Worm (Caenorhabditis elegans) whole organism, mixed stage, embryonic: ENCODE measurements around the gene srt-68.

Experiments used
- M03D4.4 ChIP-seq: sonication (generic microtip); optimal IDR thresholded peaks from 2 replicates; lab custom pipeline; 2017; ENCODE audit warnings: mild to moderate bottlenecking, missing genetic modification characterization, missing compliant biosample characterization
- blmp-1 ChIP-seq: fragments of 150-350 bp; optimal IDR thresholded peaks from 2 replicates; lab custom pipeline; 2014; ENCODE audit warnings: missing biosample characterization, missing genetic modification characterization
- ceh-39 ChIP-seq: fragments of 150-350 bp; optimal IDR thresholded peaks from 2 replicates; lab custom pipeline; 2014; ENCODE audit warnings: missing biosample characterization, missing genetic modification characterization
- ceh-43 ChIP-seq: fragments of 200-800 bp; sonication (Bioruptor generic); optimal IDR thresholded peaks from 2 replicates; lab custom pipeline; 2018; ENCODE audit warnings: mild to moderate bottlenecking, missing genetic modification characterization, moderate library complexity, missing compliant biosample characterization
- ceh-83 ChIP-seq: fragments of 200-800 bp; sonication (Bioruptor generic); optimal IDR thresholded peaks from 2 replicates; lab custom pipeline; 2018; ENCODE audit warnings: mild to moderate bottlenecking, missing genetic modification characterization, missing compliant biosample characterization
- ces-1 ChIP-seq: fragments of 150-350 bp; optimal IDR thresholded peaks from 2 replicates; lab custom pipeline; 2014; ENCODE audit warnings: missing biosample characterization, missing genetic modification reagents, missing genetic modification characterization
- cnd-1 ChIP-seq: fragments of 200-800 bp; sonication (Bioruptor generic); optimal IDR thresholded peaks from 2 replicates; lab custom pipeline; 2018; ENCODE audit warnings: mild to moderate bottlenecking, missing genetic modification characterization, missing compliant biosample characterization
- drap-1 ChIP-seq: fragments of 200-800 bp; sonication (Bioruptor generic); optimal IDR thresholded peaks from 3 replicates; lab custom pipeline; 2018; ENCODE audit warnings: mild to moderate bottlenecking, missing genetic modification characterization, missing compliant biosample characterization
- elt-1 ChIP-seq: sonication (generic microtip); optimal IDR thresholded peaks from 2 replicates; lab custom pipeline; 2017; ENCODE audit warnings: missing genetic modification characterization, mild to moderate bottlenecking, missing compliant biosample characterization, antibody characterized with exemption, moderate library complexity, borderline replicate concordance; ENCODE audit not compliant: insufficient read depth
- elt-3 ChIP-seq: fragments of 150-350 bp; optimal IDR thresholded peaks from 2 replicates; lab custom pipeline; 2014; ENCODE audit warnings: missing biosample characterization, missing genetic modification characterization
- flh-1 ChIP-seq: fragments of 200-800 bp; sonication (Bioruptor generic); optimal IDR thresholded peaks from 2 replicates; lab custom pipeline; 2018; ENCODE audit warnings: mild to moderate bottlenecking, missing genetic modification characterization, moderate library complexity, missing compliant biosample characterization
- ham-2 ChIP-seq: fragments of 200-800 bp; sonication (Bioruptor generic); optimal IDR thresholded peaks from 2 replicates; lab custom pipeline; 2018; ENCODE audit warnings: mild to moderate bottlenecking, missing genetic modification characterization, missing compliant biosample characterization
- hlh-1 ChIP-seq: fragments of 150-350 bp; optimal IDR thresholded peaks from 2 replicates; lab custom pipeline; 2014; ENCODE audit warnings: missing biosample characterization, missing genetic modification reagents, missing genetic modification characterization
- lin-13 ChIP-seq: fragments of 150-350 bp; optimal IDR thresholded peaks from 2 replicates; lab custom pipeline; 2014; ENCODE audit warnings: missing biosample characterization, missing genetic modification characterization
- lsy-2 ChIP-seq: fragments of 150-350 bp; optimal IDR thresholded peaks from 2 replicates; lab custom pipeline; 2014; ENCODE audit warnings: missing biosample characterization, missing genetic modification characterization
- mep-1 ChIP-seq: fragments of 150-350 bp; optimal IDR thresholded peaks from 2 replicates; lab custom pipeline; 2017; ENCODE audit warnings: missing biosample characterization, missing genetic modification reagents, missing genetic modification characterization, inconsistent platforms
- mls-2 ChIP-seq: sonication (generic microtip); optimal IDR thresholded peaks from 2 replicates; lab custom pipeline; 2016; ENCODE audit warnings: mild to moderate bottlenecking, missing genetic modification characterization, moderate library complexity, missing compliant biosample characterization
- nhr-12 ChIP-seq: fragments of 150-350 bp; optimal IDR thresholded peaks from 2 replicates; lab custom pipeline; 2014; ENCODE audit warnings: missing biosample characterization, missing genetic modification characterization
- nhr-237 ChIP-seq: fragments of 150-350 bp; optimal IDR thresholded peaks from 2 replicates; lab custom pipeline; 2014; ENCODE audit warnings: missing biosample characterization, missing genetic modification characterization
- nhr-28 ChIP-seq: fragments of 150-350 bp; optimal IDR thresholded peaks from 2 replicates; lab custom pipeline; 2014; ENCODE audit warnings: missing biosample characterization, missing genetic modification characterization
- pha-4 ChIP-seq: fragments of 150-350 bp; optimal IDR thresholded peaks from 2 replicates; lab custom pipeline; 2018; ENCODE audit warnings: missing biosample characterization, missing genetic modification reagents, missing genetic modification characterization
- snpc-4 ChIP-seq: fragments of 150-350 bp; optimal IDR thresholded peaks from 2 replicates; lab custom pipeline; 2014; ENCODE audit warnings: missing biosample characterization, missing genetic modification characterization
- tbx-8 ChIP-seq: fragments of 200-800 bp; sonication (Bioruptor generic); optimal IDR thresholded peaks from 2 replicates; lab custom pipeline; 2018; ENCODE audit warnings: mild to moderate bottlenecking, missing genetic modification characterization, moderate library complexity, missing compliant biosample characterization
- unc-62 ChIP-seq: fragments of 150-350 bp; optimal IDR thresholded peaks from 2 replicates; lab custom pipeline; 2014; ENCODE audit warnings: missing biosample characterization, missing genetic modification reagents, missing genetic modification characterization
- zip-8 ChIP-seq: fragments of 150-350 bp; optimal IDR thresholded peaks from 2 replicates; lab custom pipeline; 2014; ENCODE audit warnings: missing biosample characterization, missing genetic modification characterization
- ztf-11 ChIP-seq: fragments of 150-350 bp; optimal IDR thresholded peaks from 2 replicates; lab custom pipeline; 2014; ENCODE audit warnings: missing biosample characterization, missing genetic modification characterization

The srt-68 gene

DNA sequence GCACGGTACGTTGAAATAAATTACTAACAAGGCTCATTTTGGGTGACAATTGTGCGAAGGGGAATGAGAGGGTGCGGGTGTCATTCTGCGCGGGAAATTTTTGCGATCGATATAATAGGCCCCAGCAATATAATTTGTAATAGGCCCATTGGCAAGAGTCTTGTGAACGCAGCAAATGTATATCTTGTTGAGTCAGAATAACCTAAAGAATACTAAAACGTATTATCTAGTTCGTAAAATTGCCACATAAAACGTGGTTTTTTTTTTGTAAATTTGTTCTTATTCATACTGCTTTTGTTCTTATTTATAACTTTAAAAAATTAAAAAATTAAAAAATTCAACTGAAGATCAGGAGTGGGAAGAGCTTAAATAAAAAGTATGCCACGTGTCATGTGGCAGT is 12.5 kb downstream of the srt-68 start, which contains the start of gene C52A10.3:
Gene C52A10.3 (minus strand): TSS at position 101 of the 400 bp plus-strand sequence.
- TF ChIP-seq ceh-39 (tag; lab: Kevin White, UChicago): peak; percentile 28
- TF ChIP-seq mep-1 (tag; lab: Kevin White, UChicago): no peak
- TF ChIP-seq mls-2: no peak
- TF ChIP-seq hlh-1 (tag; lab: Kevin White, UChicago): no peak
- TF ChIP-seq nhr-237 (tag; lab: Kevin White, UChicago): no peak
- TF ChIP-seq zip-8: no peak
- TF ChIP-seq, all 35 proteins: peak for 1

DNA sequence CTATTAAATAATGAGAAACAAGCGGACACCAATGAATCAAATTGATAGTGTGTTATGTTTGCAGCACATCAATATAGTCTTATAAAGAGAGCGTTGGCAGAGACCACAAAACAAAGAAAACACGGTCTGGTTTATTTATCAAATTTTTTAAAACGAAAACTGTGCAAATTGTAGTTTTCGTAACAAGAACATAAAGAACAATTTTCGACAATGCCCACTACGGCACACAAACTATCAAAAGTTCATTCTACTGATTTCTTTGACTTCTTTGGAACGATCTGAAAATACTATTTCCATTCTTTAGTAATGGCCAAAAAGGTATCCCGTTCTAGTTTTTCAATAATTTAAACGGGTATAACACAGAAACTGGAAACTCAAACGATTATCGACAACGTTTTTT is 14.8 kb downstream of the srt-68 start, which contains the start of gene cest-35.2:
Gene cest-35.2 (minus strand): TSS at position 101 of the 400 bp plus-strand sequence.
- TF ChIP-seq M03D4.4 (no peak), elt-3 (tag; lab: Kevin White, UChicago) (no peak), ceh-83 (GFP tag; lab: Kevin White, UChicago) (no peak), elt-1 (no peak), unc-62 (GFP tag; lab: Kevin White, UChicago) (no peak), pha-4 (tag; lab: Kevin White, UChicago) (no peak), flh-1 (GFP tag; lab: Kevin White, UChicago) (no peak), ztf-11 (tag; lab: Kevin White, UChicago) (no peak), lin-13 (no peak), tbx-8 (GFP tag; lab: Kevin White, UChicago) (no peak), drap-1 (no peak), hlh-1 (tag; lab: Kevin White, UChicago) (no peak), ceh-43 (GFP tag; lab: Kevin White, UChicago) (no peak), nhr-237 (tag; lab: Kevin White, UChicago) (no peak), ham-2 (no peak), ces-1 (GFP tag; lab: Kevin White, UChicago) (no peak), blmp-1 (tag; lab: Kevin White, UChicago) (no peak), snpc-4 (tag; lab: Kevin White, UChicago) (no peak), zip-8 (no peak)

DNA sequence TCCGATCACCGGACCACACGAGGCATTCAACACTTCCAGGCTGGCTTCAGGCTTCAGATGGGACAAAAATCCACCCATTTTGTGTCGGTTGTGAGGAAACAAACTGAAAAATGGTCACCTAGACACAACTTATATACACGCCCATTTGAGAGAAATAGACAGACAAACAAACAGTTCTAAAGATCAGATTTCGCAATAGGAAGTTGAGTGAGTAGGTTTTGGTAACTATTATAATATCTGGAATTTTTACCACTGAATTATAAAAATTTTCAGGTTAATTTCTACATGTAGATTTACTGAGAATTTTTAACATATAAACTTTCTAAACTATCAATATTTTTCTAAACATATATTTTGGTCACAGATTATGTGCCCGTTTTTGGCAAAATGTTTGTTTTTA is 18.1 kb downstream of the srt-68 start, which contains the start of gene cest-32:
Gene cest-32 (minus strand): TSS at position 115 of the 400 bp plus-strand sequence.
- no peak for TF ChIP-seq ztf-11 (tag; lab: Kevin White, UChicago)

DNA sequence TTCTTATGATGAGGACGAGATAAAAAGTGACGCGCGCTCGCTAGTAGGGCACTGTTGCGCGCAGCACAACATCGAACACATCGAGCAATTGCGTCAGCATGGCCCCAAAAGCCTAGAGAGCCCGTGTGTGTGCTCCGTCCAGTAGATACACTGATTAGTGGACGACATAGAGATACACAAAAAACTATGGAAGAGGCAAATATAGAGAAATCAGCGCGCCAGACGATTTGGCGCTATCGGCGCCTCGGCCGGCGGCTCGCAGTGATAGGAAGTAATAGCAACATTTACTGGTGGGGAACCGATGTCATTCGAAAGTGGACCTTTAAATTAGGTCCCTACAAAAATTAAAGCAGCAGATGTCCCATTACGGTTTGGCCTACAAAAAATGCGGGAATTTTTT is 23.4 kb downstream of the srt-68 start:
- no peak for TF ChIP-seq cnd-1 (tag; lab: Kevin White, UChicago)
- TF ChIP-seq elt-3 (tag; lab: Kevin White, UChicago): no peak
- no peak for TF ChIP-seq ham-2
- TF ChIP-seq flh-1 (GFP tag; lab: Kevin White, UChicago): no peak
- TF ChIP-seq ztf-11 (tag; lab: Kevin White, UChicago): no peak
- no peak for TF ChIP-seq ceh-39 (tag; lab: Kevin White, UChicago)
- TF ChIP-seq, all 35 proteins: peak for 0

DNA sequence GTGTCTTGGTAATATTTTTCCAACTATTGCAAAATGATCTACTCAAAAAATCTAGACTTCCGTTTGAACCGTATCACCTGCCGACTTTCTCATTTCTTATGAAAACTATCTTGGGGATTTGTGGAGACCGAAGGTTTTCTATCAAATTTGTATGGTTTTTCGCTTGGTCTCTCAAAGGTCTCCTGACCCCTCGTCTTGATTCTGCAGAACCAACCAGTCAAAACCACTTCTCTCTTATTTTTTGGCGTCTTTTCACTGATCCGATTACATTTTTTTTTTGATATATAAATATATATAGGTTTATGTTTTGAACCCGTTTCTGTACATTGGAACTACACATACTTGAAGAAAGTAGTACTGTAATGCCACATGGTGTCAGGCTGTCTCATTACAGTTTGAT is 26.3 kb downstream of the srt-68 start:
- TF ChIP-seq tbx-8 (GFP tag; lab: Kevin White, UChicago): no peak
- TF ChIP-seq blmp-1 (tag; lab: Kevin White, UChicago): no peak

DNA sequence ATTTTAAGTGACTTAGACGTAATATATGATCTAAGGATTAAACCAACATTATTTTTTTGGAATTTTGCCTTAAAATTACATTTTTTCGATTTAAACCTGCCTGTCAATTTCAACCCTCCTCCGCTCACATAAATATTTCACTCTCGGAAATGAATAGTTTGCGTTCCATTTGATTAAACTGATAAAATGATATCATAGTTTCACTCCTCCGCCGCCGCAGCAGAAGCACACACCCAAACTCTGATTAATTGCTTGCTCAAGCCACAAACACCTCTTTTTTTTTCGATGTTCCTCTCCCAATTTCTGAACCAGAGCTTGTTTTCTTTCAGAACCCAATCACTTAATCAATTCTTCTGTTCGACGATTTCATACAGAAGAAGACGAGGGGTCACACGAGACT is 28.9 kb downstream of the srt-68 start, which contains the start of gene Y49G5B.1:
Gene Y49G5B.1 (plus strand): TSS at position 324 of the 400 bp plus-strand sequence.
- TF ChIP-seq unc-62 (GFP tag; lab: Kevin White, UChicago): no peak
- no peak for TF ChIP-seq nhr-28

DNA sequence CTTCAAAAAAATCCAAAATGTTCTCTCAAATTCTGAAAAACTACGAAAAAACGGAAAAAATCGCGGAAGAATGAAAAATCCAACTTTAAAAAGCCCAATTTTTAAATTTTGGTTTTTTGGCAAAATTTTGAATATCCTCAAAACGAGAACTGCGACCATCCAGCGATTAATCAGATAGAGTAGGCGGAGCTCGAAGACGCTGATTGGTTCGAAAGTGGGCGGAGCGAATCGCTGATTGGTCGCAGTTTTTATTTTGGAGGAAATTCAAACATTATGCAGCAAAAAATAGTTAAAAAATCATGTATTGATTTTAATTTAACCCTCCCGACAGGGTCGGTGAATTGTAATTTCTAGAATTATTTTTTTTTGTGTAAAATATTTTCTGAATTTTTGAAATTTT is 38.2 kb downstream of the srt-68 start:
- TF ChIP-seq nhr-12 (tag; lab: Kevin White, UChicago): no peak
- TF ChIP-seq, all 35 proteins: peak for 0

DNA sequence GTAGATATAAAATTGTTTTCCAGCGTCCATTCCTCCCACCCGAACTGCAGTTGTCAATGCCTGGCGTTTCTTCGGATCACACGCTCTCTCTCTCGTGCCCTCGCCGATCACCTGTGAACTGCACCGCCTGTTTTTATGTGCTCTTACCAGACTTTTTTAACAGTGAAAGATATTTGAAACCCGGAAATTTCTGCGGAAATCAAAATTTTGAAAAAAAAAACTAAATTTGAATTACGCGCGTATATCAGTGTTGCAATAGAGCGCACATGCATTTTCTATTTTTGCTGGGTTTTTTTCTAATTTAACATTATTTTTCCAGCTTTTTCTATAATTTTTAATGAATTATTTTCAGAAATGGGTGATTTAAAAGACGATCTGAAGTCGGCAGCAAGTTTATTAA is 47.8 kb downstream of the srt-68 start, which contains the start of gene ttc-37:
Gene ttc-37 (plus strand): TSS at position 349 of the 400 bp plus-strand sequence.
- TF ChIP-seq nhr-237 (tag; lab: Kevin White, UChicago) (peak; percentile 3), ceh-83 (GFP tag; lab: Kevin White, UChicago) (no peak), lsy-2 (tag; lab: Kevin White, UChicago) (no peak), ces-1 (GFP tag; lab: Kevin White, UChicago) (no peak), ham-2 (no peak), ceh-39 (tag; lab: Kevin White, UChicago) (no peak)
